Fruit fly (Drosophila melanogaster): ENCODE measurements around the gene CG6661.
A peak's percentile ranks its signal among the peaks of the same experiment; 100 is the strongest.

The CG6661 gene

DNA sequence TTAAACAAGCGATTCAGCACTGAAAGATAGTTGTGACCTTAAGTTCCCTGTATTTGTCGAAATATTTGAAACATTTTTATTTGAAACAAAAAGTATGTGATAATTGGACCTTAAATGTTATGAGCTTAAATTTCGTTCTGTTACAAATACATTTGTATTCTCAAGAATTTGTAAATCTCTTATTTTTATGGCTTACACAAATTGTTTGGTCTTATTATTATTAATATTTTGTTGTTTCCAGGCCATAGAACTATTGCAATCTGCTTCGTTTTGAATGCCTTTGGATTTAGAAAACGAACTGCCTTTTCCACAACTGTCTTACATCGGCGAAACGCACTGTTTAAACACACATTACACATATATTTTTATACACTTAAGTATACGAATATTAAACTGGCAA is at the start of gene CG6661:
TSS of gene CG6661 (plus strand) at position 301 of the 400 bp plus-strand sequence.
- no peak for TF ChIP-seq CG17801 (GFP tag; optimal IDR thresholded peaks at IDR 0.05; ENCODE audit: partially characterized antibody)

DNA sequence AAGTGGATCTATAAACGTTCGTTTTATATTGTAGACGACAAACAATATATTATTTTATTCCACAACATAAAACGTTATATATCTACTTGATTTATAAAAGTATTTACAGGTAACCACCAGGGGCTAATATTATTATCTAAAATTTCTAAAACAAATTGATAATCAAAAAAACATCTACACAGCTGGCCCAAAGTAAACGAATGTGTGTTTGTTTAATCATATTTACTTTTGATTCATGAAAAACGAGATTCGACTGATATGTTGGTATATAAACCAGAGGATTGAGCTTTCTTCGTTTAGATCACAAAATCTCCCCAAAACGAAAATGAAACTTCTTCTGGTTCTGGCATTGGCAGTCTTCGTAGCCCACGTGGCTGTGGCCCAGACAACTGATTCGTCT is 48.2 kb upstream of the CG6661 start, which contains the start of gene CG17362:
TSS of gene CG17362 (plus strand) at position 291 of the 400 bp plus-strand sequence.
- TF ChIP-seq CG17801 (GFP tag; optimal IDR thresholded peaks at IDR 0.05; ENCODE audit: partially characterized antibody) = no peak

DNA sequence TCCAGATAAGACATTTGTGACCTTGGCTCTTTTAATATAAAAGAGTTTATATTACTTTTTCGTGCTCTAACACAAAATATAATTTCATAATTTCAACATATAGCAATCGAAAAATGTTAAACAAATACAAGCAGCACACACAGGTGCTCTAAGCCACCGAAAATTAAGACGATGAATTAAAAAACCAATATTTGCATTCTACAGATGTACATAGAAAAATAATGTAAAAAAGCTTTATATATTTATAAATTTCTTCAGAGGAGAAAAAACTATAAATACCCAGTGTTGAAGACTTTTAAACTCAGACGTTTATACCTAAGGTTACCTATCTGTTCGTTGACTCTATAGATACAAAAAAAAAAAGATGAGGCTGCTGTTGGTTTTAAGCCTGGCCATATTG is 47.0 kb upstream of the CG6661 start, which contains the start of gene CG9040:
TSS of gene CG9040 (plus strand) at position 301 of the 400 bp plus-strand sequence.
- TF ChIP-seq CG17801 (GFP tag; optimal IDR thresholded peaks at IDR 0.05; ENCODE audit: partially characterized antibody) = no peak

- no peak for TF ChIP-seq CG17801 (GFP tag; optimal IDR thresholded peaks at IDR 0.05; ENCODE audit: partially characterized antibody)
Observed at dm6 chr3L:13991314-13991713, 43.3 kb upstream of the CG6661 start.

- TF ChIP-seq CG17801 (GFP tag; optimal IDR thresholded peaks at IDR 0.05; ENCODE audit: partially characterized antibody) = no peak
Observed at dm6 chr3L:13993233-13993741, 41.3 kb upstream of the CG6661 start, which contains the start of gene CG17364. Gene CG17364 (minus strand): TSS chr3L:13993400.

DNA sequence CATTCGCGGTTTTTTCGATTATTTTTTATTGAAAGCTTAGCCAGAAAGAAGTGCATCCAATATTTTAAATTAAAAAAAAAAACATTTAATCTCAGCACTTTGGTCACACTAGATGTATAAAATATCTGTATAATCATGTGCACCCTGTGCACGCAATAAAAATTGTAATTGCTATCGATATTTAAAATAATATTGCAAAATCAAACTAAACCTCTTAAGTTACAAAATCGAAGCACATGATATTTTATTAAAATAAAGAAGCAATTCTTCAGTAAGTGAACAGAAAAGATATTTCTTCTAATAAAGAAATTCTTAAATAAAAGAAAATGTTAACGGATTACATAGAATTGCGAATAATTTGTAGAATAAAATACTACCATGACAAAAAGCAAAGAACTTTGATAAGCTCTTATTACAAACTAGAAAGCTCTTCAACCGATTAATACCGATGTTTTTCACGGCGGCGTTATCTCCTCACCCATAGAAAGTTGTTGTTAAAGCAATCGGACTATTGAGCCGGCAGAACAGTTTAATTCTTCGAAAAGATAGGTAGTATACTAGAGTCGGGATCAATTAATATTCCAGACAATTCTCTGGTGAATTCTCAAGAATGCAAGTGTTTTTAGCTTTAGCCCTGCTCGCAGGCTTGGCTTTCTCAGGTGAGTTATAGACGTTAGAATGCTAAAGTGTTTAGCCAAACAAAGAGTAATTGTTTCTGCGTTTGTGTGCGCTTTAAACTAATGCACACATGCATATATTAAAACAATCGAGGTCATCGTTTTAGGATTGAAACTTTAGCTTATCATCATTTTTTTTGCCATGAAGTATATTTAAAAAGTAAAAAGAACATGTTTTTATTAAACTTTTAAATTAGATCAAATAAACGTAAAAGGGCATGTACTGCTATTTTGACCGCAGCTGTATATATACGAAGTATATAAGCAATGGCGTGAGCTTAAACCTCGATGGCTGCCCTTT is 40.5 kb upstream of the CG6661 start, which contains the start of gene CtsK1:
TSS of gene CtsK1 (plus strand) at position 490 of the 978 bp plus-strand sequence.
- peak; percentile 66 for TF ChIP-seq CG17801 (GFP tag; optimal IDR thresholded peaks at IDR 0.05; ENCODE audit: partially characterized antibody)

- TF ChIP-seq CG17801 (GFP tag; optimal IDR thresholded peaks at IDR 0.05; ENCODE audit: partially characterized antibody) = no peak
Observed at dm6 chr3L:13996437-13996836, 38.1 kb upstream of the CG6661 start.

DNA sequence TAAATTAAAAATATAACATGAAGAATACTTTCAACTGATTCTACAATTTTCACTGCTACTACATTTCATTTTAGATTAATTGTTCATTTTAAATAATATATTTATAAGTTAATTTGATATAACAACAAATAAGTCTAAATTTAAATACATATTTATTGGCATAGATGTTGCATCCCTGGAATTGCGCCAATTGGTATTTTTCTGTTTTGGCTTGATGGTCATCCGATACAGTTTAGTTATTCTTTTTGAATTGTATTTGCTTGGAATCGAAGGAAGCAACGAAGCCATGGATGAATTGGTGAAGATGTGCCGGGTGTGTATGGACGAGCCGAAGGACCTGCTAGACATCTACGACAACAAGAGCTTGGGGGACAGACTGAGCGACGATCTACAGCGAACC is 37.6 kb upstream of the CG6661 start, which contains the start of gene CG17361:
TSS of gene CG17361 (plus strand) at position 200 of the 400 bp plus-strand sequence.
- TF ChIP-seq CG17801 (GFP tag; optimal IDR thresholded peaks at IDR 0.05; ENCODE audit: partially characterized antibody) = no peak

DNA sequence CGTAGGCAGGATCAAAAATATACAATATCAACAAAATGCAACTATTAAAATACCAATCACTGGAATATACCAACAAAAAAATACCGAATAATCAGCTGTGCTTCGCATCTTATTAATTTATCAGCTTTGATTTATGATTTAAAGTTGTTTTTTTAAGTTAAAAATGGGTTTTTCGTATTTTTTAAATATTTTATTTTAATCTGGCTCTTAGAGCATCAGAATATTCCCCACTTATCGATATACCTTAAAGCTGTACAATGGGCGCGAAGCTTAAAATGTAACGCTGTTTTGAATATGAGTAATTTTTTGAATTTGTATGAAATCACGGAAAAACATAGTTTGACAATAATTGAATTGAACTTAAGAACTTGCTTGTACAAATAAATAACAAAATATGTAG is 35.4 kb upstream of the CG6661 start, which contains the start of gene CG17359:
TSS of gene CG17359 (minus strand) at position 48 of the 400 bp plus-strand sequence.
- TF ChIP-seq CG17801 (GFP tag; optimal IDR thresholded peaks at IDR 0.05; ENCODE audit: partially characterized antibody) = no peak

- no peak for TF ChIP-seq CG17801 (GFP tag; optimal IDR thresholded peaks at IDR 0.05; ENCODE audit: partially characterized antibody)
Observed at dm6 chr3L:14001658-14002523, 32.7 kb upstream of the CG6661 start, which contains the start of the genes Nprl3 and upSET. Gene Nprl3 (minus strand): TSS chr3L:14001880. Gene upSET (plus strand): TSS chr3L:14002127.

DNA sequence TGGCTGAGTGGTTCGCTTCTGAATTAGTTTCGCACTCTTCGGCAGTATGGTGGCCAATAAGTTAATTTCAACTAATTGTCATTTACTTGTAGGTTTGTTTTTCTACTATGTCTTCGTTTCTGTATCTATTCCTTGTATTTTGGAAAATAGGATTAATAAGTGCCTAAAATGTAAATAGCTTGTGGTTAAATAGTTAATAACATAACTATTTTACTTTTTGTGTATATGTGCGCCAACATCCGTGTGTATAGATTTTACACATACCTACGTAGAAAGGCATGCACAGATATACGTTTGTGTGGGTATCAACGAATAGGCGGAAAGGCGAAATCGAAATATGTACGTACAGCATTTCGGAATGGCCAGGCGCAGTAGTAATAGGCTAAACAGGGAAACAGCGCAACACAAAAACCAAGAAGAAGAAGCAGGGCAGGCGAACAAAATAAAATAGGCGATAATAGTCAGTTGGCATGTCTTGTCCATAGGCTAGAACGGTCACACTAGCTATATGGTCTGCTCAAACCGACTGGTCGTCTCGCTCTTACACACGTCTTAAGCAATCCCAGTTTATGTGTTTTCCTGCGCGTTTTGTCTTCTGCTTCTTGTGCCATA is 31.9 kb upstream of the CG6661 start:
- no peak for TF ChIP-seq CG17801 (GFP tag; optimal IDR thresholded peaks at IDR 0.05; ENCODE audit: partially characterized antibody)

- TF ChIP-seq CG17801 (GFP tag; optimal IDR thresholded peaks at IDR 0.05; ENCODE audit: partially characterized antibody) = no peak
Observed at dm6 chr3L:14003297-14004040, 31.1 kb upstream of the CG6661 start.

DNA sequence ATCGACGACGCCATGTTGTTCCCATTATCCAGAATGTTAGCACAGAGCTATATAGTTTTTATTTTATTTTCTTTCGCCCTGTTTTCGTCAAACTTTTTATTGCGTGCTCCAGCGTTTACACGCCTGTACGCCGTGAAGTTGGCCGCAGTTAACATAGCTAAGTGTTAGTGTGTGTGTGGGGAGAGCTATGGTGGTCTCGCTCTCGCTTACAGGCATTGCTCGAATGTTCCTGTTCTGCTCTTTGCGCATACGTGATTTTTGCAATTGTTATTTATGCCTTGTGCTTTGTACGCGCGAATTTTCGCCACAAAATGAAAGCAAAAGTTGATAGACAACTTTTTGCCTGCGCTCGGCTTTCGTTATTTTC is 30.6 kb upstream of the CG6661 start:
- TF ChIP-seq CG17801 (GFP tag; optimal IDR thresholded peaks at IDR 0.05; ENCODE audit: partially characterized antibody) = no peak

Measured in ovary, adult (tissue).